Worm (Caenorhabditis elegans): ENCODE data around the gene irld-67.

Gene irld-67

DNA sequence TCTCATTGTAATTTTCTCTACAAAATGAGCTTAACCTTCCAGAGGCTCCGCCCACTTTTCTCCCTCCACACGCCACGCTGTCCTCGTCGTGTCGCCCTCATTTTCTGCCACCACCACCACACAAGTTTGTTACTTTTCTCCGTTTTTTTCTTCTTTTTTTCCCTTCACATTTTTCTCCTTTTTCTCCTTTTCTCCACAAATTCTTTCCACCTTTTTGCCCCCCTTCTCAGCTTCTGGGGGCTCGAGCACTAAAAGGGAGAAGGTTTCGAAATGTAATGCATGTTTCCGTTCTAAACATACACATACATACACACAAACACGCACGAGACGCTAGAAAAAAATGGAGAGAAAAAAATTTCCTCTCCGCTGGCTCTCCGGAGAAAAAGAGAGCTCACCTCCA lies 42.3 kb upstream of the irld-67 start, which contains the start of gene nhr-88 (continued):
- no peak for TF ChIP-seq F37B4.10 (GFP tag; IDR thresholded peaks at IDR 0.05)
- no peak for TF ChIP-seq C06A6.2 (GFP tag; conservative IDR thresholded peaks at IDR 0.05)
- TF ChIP-seq ztf-3 (GFP tag; optimal IDR thresholded peaks at IDR 0.05), result no peak
- peak; percentile 16 for TF ChIP-seq atf-7 (tag; optimal IDR thresholded peaks at IDR 0.05)
- no peak for TF ChIP-seq nhr-90 (tag; optimal IDR thresholded peaks at IDR 0.05)
- TF ChIP-seq Y95B8A.8 (GFP tag; IDR thresholded peaks at IDR 0.05), result no peak
- TF ChIP-seq nfya-1 (tag; optimal IDR thresholded peaks at IDR 0.05; ENCODE audit: borderline replicate concordance, insufficient read depth), result no peak
- no peak for TF ChIP-seq ztf-28 (GFP tag; IDR thresholded peaks at IDR 0.05)
- TF ChIP-seq egl-44 (GFP tag; IDR thresholded peaks at IDR 0.05), result no peak
- TF ChIP-seq tlf-1 (GFP tag; optimal IDR thresholded peaks at IDR 0.05), result no peak
- TF ChIP-seq nfyb-1 (GFP tag; IDR thresholded peaks at IDR 0.05), result peak; percentile 56; the same call in 1 of the 2 replicates
- no peak for TF ChIP-seq rpc-1 (optimal IDR thresholded peaks at IDR 0.05)
- TF ChIP-seq rpc-1 (tag; optimal IDR thresholded peaks at IDR 0.05), result no peak
- no peak for TF ChIP-seq madf-6 (GFP tag; IDR thresholded peaks at IDR 0.05)
- TF ChIP-seq snpc-4 (GFP tag; optimal IDR thresholded peaks at IDR 0.05), result no peak
- no peak for TF ChIP-seq snpc-4 (tag; optimal IDR thresholded peaks at IDR 0.05)
- TF ChIP-seq chd-7 (tag; optimal IDR thresholded peaks at IDR 0.05), result peak; percentile 18
- 0 out of 2 replicates have a peak, but pooled peaks have one; percentile 15 for TF ChIP-seq madf-8 (GFP tag; conservative IDR thresholded peaks at IDR 0.05)
- no peak for TF ChIP-seq hmg-20 (GFP tag; IDR thresholded peaks at IDR 0.05)
- peak; percentile 20 for TF ChIP-seq K12H6.12 (tag; optimal IDR thresholded peaks at IDR 0.05)
- TF ChIP-seq F10E7.11 (tag; optimal IDR thresholded peaks at IDR 0.05), result no peak
- TF ChIP-seq F33H1.4 (GFP tag; IDR thresholded peaks at IDR 0.05), result no peak
- TF ChIP-seq Y56A3A.18 (GFP tag; IDR thresholded peaks at IDR 0.05), result no peak
- TF ChIP-seq B0336.3 (GFP tag; IDR thresholded peaks at IDR 0.05), result peak; percentile 31; the same call in 1 of the 2 replicates
- TF ChIP-seq K11D2.4 (GFP tag; IDR thresholded peaks at IDR 0.05), result no peak
- TF ChIP-seq F57C9.4 (tag; optimal IDR thresholded peaks at IDR 0.05), result no peak

DNA sequence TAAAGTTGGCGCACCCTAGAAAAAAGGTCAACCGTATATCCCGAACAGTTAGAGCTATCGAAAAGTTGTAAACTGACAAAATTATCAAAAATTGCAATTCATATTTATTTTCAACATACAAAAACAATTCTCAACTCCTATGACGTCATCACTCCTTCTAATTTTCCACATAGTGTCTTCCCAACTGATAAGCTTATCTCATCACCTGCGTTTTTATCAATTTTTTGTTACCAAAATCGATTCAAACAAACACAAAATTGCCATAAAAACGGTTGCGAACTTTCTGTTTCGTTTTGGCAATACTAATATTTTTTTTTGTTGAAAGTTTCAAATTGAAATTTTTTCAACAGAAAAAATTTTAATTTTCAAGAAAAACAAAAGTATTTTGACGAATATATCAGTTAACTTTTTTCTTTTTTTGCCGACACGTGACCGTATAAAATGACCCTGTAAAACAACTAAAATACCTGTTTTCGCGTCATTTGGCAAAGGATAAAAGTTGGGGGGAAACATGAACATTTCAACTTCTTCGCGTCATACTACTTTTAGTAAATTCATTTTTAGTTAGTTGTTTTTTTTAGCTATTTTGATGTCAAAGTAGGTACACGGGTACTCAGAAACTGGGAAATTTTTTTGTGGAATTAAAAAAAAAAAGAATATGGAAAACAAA lies 41.4 kb upstream of the irld-67 start:
- TF ChIP-seq nhr-80 (tag; optimal IDR thresholded peaks at IDR 0.05), result peak; percentile 55
- TF ChIP-seq egrh-3 (GFP tag; IDR thresholded peaks at IDR 0.05), result no peak
- peak; percentile 87 for TF ChIP-seq atf-7 (tag; optimal IDR thresholded peaks at IDR 0.05)
- TF ChIP-seq hrde-1 (tag; optimal IDR thresholded peaks at IDR 0.05; ENCODE audit: borderline replicate concordance), result no peak
- no peak for TF ChIP-seq fkh-3 (tag; optimal IDR thresholded peaks at IDR 0.05)
- TF ChIP-seq dox-1 (GFP tag; IDR thresholded peaks at IDR 0.05), result 0 out of 2 replicates have a peak, but pooled peaks have one; percentile 16

DNA sequence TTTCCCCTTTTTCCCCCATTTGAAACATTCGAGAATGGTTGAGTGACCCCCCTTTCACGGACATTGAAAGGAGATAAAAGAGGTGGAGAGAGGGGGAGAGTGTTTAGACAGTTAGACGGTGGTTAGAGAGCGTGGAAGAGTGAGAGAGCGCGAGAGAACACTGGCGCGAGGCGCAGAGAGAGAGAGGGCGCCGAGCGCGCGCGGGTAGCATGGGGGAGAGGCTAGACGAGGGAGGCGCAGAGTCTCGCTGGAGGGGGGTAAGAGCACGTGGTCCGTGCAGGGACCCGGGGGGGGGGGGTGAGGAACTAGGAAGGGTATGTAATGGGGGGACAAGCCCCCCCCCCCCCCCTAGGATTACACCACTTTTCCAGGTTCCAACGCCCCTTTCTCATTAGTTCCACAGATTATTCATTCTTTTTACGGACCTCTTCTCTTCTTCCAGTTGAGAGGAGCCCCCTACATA lies 39.7 kb upstream of the irld-67 start:
- TF ChIP-seq F49E8.2 (tag; optimal IDR thresholded peaks at IDR 0.05; ENCODE audit: insufficient read depth) (no peak), nfya-2 (GFP tag; IDR thresholded peaks at IDR 0.05) (no peak), lin-40 (tag; optimal IDR thresholded peaks at IDR 0.05) (peak; percentile 92), ztf-22 (GFP tag; optimal IDR thresholded peaks at IDR 0.05) (peak; percentile 94), madf-8 (GFP tag; conservative IDR thresholded peaks at IDR 0.05) (no peak), snpc-4 (GFP tag; optimal IDR thresholded peaks at IDR 0.05) (no peak), snpc-4 (tag; optimal IDR thresholded peaks at IDR 0.05) (peak in 2 of 4 experiments; percentile 22 to 54), hrde-1 (tag; optimal IDR thresholded peaks at IDR 0.05; ENCODE audit: borderline replicate concordance) (no peak), T07F8.4 (tag; optimal IDR thresholded peaks at IDR 0.05) (no peak), zim-3 (tag; optimal IDR thresholded peaks at IDR 0.05) (peak; percentile 54), ama-1 (optimal IDR thresholded peaks at IDR 0.05) (no peak), ama-1 (GFP tag; optimal IDR thresholded peaks at IDR 0.05) (no peak), ets-4 (GFP tag; optimal IDR thresholded peaks at IDR 0.05) (peak; percentile 43), lin-26 (GFP tag; IDR thresholded peaks at IDR 0.05) (peak; percentile 75), dpl-1 (GFP tag; optimal IDR thresholded peaks at IDR 0.05) (peak; percentile 1), F39B2.1 (GFP tag; IDR thresholded peaks at IDR 0.05) (no peak), tbx-9 (tag; optimal IDR thresholded peaks at IDR 0.05; ENCODE audit: borderline replicate concordance) (no peak), Y95B8A.8 (GFP tag; IDR thresholded peaks at IDR 0.05) (peak; percentile 85), lir-1 (GFP tag; conservative IDR thresholded peaks at IDR 0.05) (no peak), fkh-3 (tag; optimal IDR thresholded peaks at IDR 0.05) (no peak), mel-28 (tag; optimal IDR thresholded peaks at IDR 0.05; ENCODE audit: borderline replicate concordance) (peak; percentile 36)

All from whole organism, young adult.